Worm (Caenorhabditis elegans): ENCODE measurements around the gene Y45F3A.5.

- TF ChIP-seq R02D3.7 (tag; optimal IDR thresholded peaks at IDR 0.05) (no peak), tbx-2 (tag; optimal IDR thresholded peaks at IDR 0.05) (no peak), ceh-82 (tag; optimal IDR thresholded peaks at IDR 0.05) (no peak), unc-39 (tag; optimal IDR thresholded peaks at IDR 0.05) (no peak), nhr-237 (tag; optimal IDR thresholded peaks at IDR 0.05) (no peak), egl-27 (tag; optimal IDR thresholded peaks at IDR 0.05) (no peak), skn-1 (tag; optimal IDR thresholded peaks at IDR 0.05) (no peak), aly-2 (tag; optimal IDR thresholded peaks at IDR 0.05) (no peak), nhr-28 (tag; optimal IDR thresholded peaks at IDR 0.05) (no peak), lin-39 (tag; optimal IDR thresholded peaks at IDR 0.05) (no peak), sea-2 (GFP tag; optimal IDR thresholded peaks at IDR 0.05) (no peak)
Observed at ce11 chrIII:10629043-10629442, 42.9 kb upstream of the Y45F3A.5 start, which contains the start of gene swt-4.

All from whole organism, L3 larva.